Fruit fly (Drosophila melanogaster) whole organism, embryonic: ENCODE data around the gene Cpr64Ad.

Experiments used
- Abd-B ChIP-seq: fragments of 200-800 bp; sonication (Bioruptor generic); optimal IDR thresholded peaks from 2 replicates; lab custom pipeline; 2018; ENCODE audit warnings: missing biosample characterization, mild to moderate bottlenecking, missing genetic modification characterization, moderate library complexity
- CG12155 ChIP-seq: fragments of 200-800 bp; sonication (Bioruptor generic); optimal IDR thresholded peaks from 3 replicates; lab custom pipeline; 2016; ENCODE audit warnings: missing biosample characterization, missing genetic modification characterization
- CG12219 ChIP-seq: fragments of 200-800 bp; sonication (Bioruptor generic); optimal IDR thresholded peaks from 3 replicates; lab custom pipeline; 2018; ENCODE audit warnings: missing biosample characterization, mild to moderate bottlenecking, missing genetic modification characterization
- CG12744 ChIP-seq: fragments of 200-800 bp; sonication (Bioruptor generic); optimal IDR thresholded peaks from 2 replicates; lab custom pipeline; 2016; ENCODE audit warnings: missing biosample characterization, missing genetic modification characterization
- CG12769 ChIP-seq: fragments of 200-800 bp; sonication (Bioruptor generic); optimal IDR thresholded peaks from 2 replicates; lab custom pipeline; 2019; ENCODE audit warnings: missing biosample characterization, mild to moderate bottlenecking, missing genetic modification characterization, moderate library complexity
- CG17568 ChIP-seq: fragments of 200-800 bp; sonication (Bioruptor generic); optimal IDR thresholded peaks from 2 replicates; lab custom pipeline; 2018; ENCODE audit warnings: missing biosample characterization, mild to moderate bottlenecking, missing genetic modification characterization, moderate library complexity
- CG18619 ChIP-seq: fragments of 200-800 bp; sonication (Bioruptor generic); optimal IDR thresholded peaks from 3 replicates; lab custom pipeline; 2017; ENCODE audit warnings: missing biosample characterization, mild to moderate bottlenecking, missing genetic modification characterization
- CG2202 ChIP-seq: fragments of 200-800 bp; sonication (Bioruptor generic); optimal IDR thresholded peaks from 2 replicates; lab custom pipeline; 2018; ENCODE audit warnings: missing biosample characterization, mild to moderate bottlenecking, missing genetic modification characterization
- CG31441 ChIP-seq: fragments of 200-800 bp; sonication (Bioruptor generic); IDR thresholded peaks from 2 replicates; pipeline ENCODE4 v1.3.6; 2022; ENCODE audit warnings: missing biosample characterization, missing genetic modification characterization
- CG34376 ChIP-seq: fragments of 200-800 bp; sonication (Bioruptor generic); optimal IDR thresholded peaks from 2 replicates; lab custom pipeline; 2018; ENCODE audit warnings: missing biosample characterization, mild to moderate bottlenecking, missing genetic modification characterization
- CG34422 ChIP-seq: fragments of 200-800 bp; sonication (Bioruptor generic); IDR thresholded peaks from 3 replicates; pipeline ENCODE4 v1.3.6; 2022; ENCODE audit warnings: missing biosample characterization, missing genetic modification characterization
- CG6272 ChIP-seq: fragments of 200-800 bp; sonication (Bioruptor generic); IDR thresholded peaks from 2 replicates; pipeline ENCODE4 v1.3.6; 2022; ENCODE audit warnings: missing biosample characterization, missing genetic modification characterization
- CG6654 ChIP-seq: fragments of 200-800 bp; sonication (Bioruptor generic); optimal IDR thresholded peaks from 2 replicates; lab custom pipeline; 2017; ENCODE audit warnings: missing biosample characterization, mild to moderate bottlenecking, missing genetic modification characterization
- CG6813 ChIP-seq: fragments of 200-800 bp; sonication (Bioruptor generic); optimal IDR thresholded peaks from 2 replicates; lab custom pipeline; 2017; ENCODE audit warnings: missing biosample characterization, missing genetic modification characterization, mild to moderate bottlenecking, moderate library complexity, missing genetic modification reagents
- CG7963 ChIP-seq: fragments of 200-800 bp; sonication (Bioruptor generic); IDR thresholded peaks from 3 replicates; pipeline ENCODE4 v1.3.6; 2022; ENCODE audit warnings: missing biosample characterization, missing genetic modification characterization; ENCODE audit not compliant: partially characterized antibody
- CG9797 ChIP-seq: fragments of 200-800 bp; sonication (Bioruptor generic); optimal IDR thresholded peaks from 3 replicates; lab custom pipeline; 2018; ENCODE audit warnings: missing biosample characterization, mild to moderate bottlenecking, missing genetic modification characterization
- Doc3 ChIP-seq: fragments of 200-800 bp; sonication (Bioruptor generic); IDR thresholded peaks from 3 replicates; pipeline ENCODE4 v1.3.6; 2022; ENCODE audit warnings: missing biosample characterization, missing genetic modification characterization; ENCODE audit not compliant: partially characterized antibody
- H2.0 ChIP-seq: fragments of 200-800 bp; sonication (Bioruptor generic); IDR thresholded peaks from 2 replicates; pipeline ENCODE4 v1.3.6; 2022; ENCODE audit warnings: missing biosample characterization, missing genetic modification characterization
- Kr ChIP-seq: fragments of 200-800 bp; sonication (Bioruptor generic); optimal IDR thresholded peaks from 2 replicates; lab custom pipeline; 2017; ENCODE audit warnings: missing biosample characterization, mild to moderate bottlenecking, missing genetic modification characterization
- MESR4 ChIP-seq: fragments of 200-800 bp; sonication (Bioruptor generic); optimal IDR thresholded peaks from 2 replicates; lab custom pipeline; 2018; ENCODE audit warnings: missing biosample characterization, mild to moderate bottlenecking, missing genetic modification characterization, moderate library complexity
- Mrtf ChIP-seq: fragments of 200-800 bp; sonication (Bioruptor generic); IDR thresholded peaks from 3 replicates; pipeline ENCODE4 v1.3.6; 2022; ENCODE audit warnings: missing biosample characterization, missing genetic modification characterization
- PHDP ChIP-seq: fragments of 200-800 bp; sonication (Bioruptor generic); optimal IDR thresholded peaks from 3 replicates; lab custom pipeline; 2018; ENCODE audit warnings: missing biosample characterization, mild to moderate bottlenecking, missing genetic modification characterization, moderate library complexity
- Ravus ChIP-seq: fragments of 200-800 bp; sonication (Bioruptor generic); IDR thresholded peaks from 2 replicates; pipeline ENCODE4 v1.3.6; 2022; ENCODE audit warnings: missing biosample characterization, missing genetic modification characterization
- Sin3A ChIP-seq: fragments of >200 bp; optimal IDR thresholded peaks from 2 replicates; lab custom pipeline; 2018
- YL-1 ChIP-seq: fragments of 200-800 bp; sonication (Bioruptor generic); optimal IDR thresholded peaks from 3 replicates; lab custom pipeline; 2017; ENCODE audit warnings: missing biosample characterization, mild to moderate bottlenecking, missing genetic modification characterization
- ap ChIP-seq: fragments of 200-800 bp; sonication (Bioruptor generic); IDR thresholded peaks from 2 replicates; pipeline ENCODE4 v1.3.6; 2022; ENCODE audit warnings: missing biosample characterization, missing genetic modification characterization
- bsh ChIP-seq, 2 experiments: fragments of 200-800 bp; sonication (Bioruptor generic); optimal IDR thresholded peaks; 2 replicates each; lab custom pipeline; 2017 to 2018; ENCODE audit warnings: mild to moderate bottlenecking in 2 of 2, missing biosample characterization in 2 of 2, missing genetic modification characterization in 2 of 2, moderate library complexity in 1 of 2
- cad ChIP-seq: fragments of >200 bp; optimal IDR thresholded peaks from 2 replicates; lab custom pipeline; 2017; ENCODE audit warnings: missing biosample characterization, missing genetic modification characterization
- corto ChIP-seq: fragments of 200-800 bp; sonication (Bioruptor generic); optimal IDR thresholded peaks from 2 replicates; lab custom pipeline; 2016; ENCODE audit warnings: missing biosample characterization, mild to moderate bottlenecking, missing genetic modification characterization, moderate library complexity
- croc ChIP-seq: fragments of 200-800 bp; sonication (Bioruptor generic); conservative IDR thresholded peaks from 3 replicates; pipeline ENCODE4 v1.3.6; 2022; ENCODE audit warnings: missing biosample characterization, missing genetic modification characterization
- crol ChIP-seq: fragments of 200-800 bp; sonication (Bioruptor generic); IDR thresholded peaks from 2 replicates; pipeline ENCODE4 v1.3.6; 2022; ENCODE audit warnings: missing biosample characterization, missing genetic modification characterization
- fd64A ChIP-seq: fragments of 200-800 bp; sonication (Bioruptor generic); optimal IDR thresholded peaks from 3 replicates; lab custom pipeline; 2018; ENCODE audit warnings: missing biosample characterization, mild to moderate bottlenecking, missing genetic modification characterization
- fd96Cb ChIP-seq: fragments of 200-800 bp; sonication (Bioruptor generic); optimal IDR thresholded peaks from 2 replicates; lab custom pipeline; 2018; ENCODE audit warnings: missing biosample characterization, mild to moderate bottlenecking, missing genetic modification characterization, moderate library complexity
- ftz-f1 ChIP-seq: fragments of 200-800 bp; sonication (Bioruptor generic); optimal IDR thresholded peaks from 2 replicates; lab custom pipeline; 2016; ENCODE audit warnings: missing biosample characterization, missing genetic modification characterization
- gcm ChIP-seq: fragments of 200-800 bp; sonication (Bioruptor generic); optimal IDR thresholded peaks from 2 replicates; lab custom pipeline; 2019; ENCODE audit warnings: missing biosample characterization, mild to moderate bottlenecking, missing genetic modification characterization, moderate library complexity
- grn ChIP-seq: fragments of 200-800 bp; sonication (Bioruptor generic); optimal IDR thresholded peaks from 3 replicates; lab custom pipeline; 2017; ENCODE audit warnings: missing biosample characterization, missing genetic modification characterization
- gsb-n ChIP-seq: fragments of 200-800 bp; sonication (Bioruptor generic); optimal IDR thresholded peaks from 3 replicates; lab custom pipeline; 2018; ENCODE audit warnings: missing biosample characterization, mild to moderate bottlenecking, missing genetic modification characterization
- inv ChIP-seq: fragments of 200-800 bp; sonication (Bioruptor generic); IDR thresholded peaks from 2 replicates; pipeline ENCODE4 v1.3.6; 2022; ENCODE audit warnings: missing biosample characterization, missing genetic modification characterization; ENCODE audit not compliant: partially characterized antibody
- mirr ChIP-seq: fragments of 200-800 bp; sonication (Bioruptor generic); optimal IDR thresholded peaks from 3 replicates; lab custom pipeline; 2018; ENCODE audit warnings: missing biosample characterization, mild to moderate bottlenecking, missing genetic modification characterization
- nerfin-1 ChIP-seq: fragments of 200-800 bp; sonication (Bioruptor generic); optimal IDR thresholded peaks from 3 replicates; lab custom pipeline; 2019; ENCODE audit warnings: missing biosample characterization, mild to moderate bottlenecking, missing genetic modification characterization, moderate library complexity
- org-1 ChIP-seq: fragments of 200-800 bp; sonication (Bioruptor generic); optimal IDR thresholded peaks from 2 replicates; lab custom pipeline; 2017; ENCODE audit warnings: missing biosample characterization, missing genetic modification characterization
- pita ChIP-seq: fragments of 200-800 bp; sonication (Bioruptor generic); optimal IDR thresholded peaks from 2 replicates; lab custom pipeline; 2017; ENCODE audit warnings: missing biosample characterization, mild to moderate bottlenecking, missing genetic modification characterization
- prd ChIP-seq, 3 experiments: fragments of >200 bp in 2 of 3; fragments of 200-800 bp in 1 of 3; sonication (Bioruptor generic) in 1 of 3; optimal IDR thresholded peaks in 2 of 3; IDR thresholded peaks in 1 of 3; 2 replicates in 2 of 3; 3 replicates in 1 of 3; pipeline versions ENCODE4 v1.3.6 to Lab custom; 2017 to 2022; ENCODE audit warnings: missing biosample characterization in 1 of 3, missing genetic modification characterization in 1 of 3
- psq ChIP-seq: fragments of 200-800 bp; sonication (Bioruptor generic); optimal IDR thresholded peaks from 2 replicates; lab custom pipeline; 2017; ENCODE audit warnings: missing biosample characterization, missing genetic modification characterization
- pum ChIP-seq: fragments of 200-800 bp; sonication (Bioruptor generic); optimal IDR thresholded peaks from 2 replicates; lab custom pipeline; 2016; ENCODE audit warnings: missing biosample characterization, missing genetic modification characterization
- rib ChIP-seq: fragments of 200-800 bp; sonication (Bioruptor generic); IDR thresholded peaks from 2 replicates; pipeline ENCODE4 v1.3.6; 2022; ENCODE audit warnings: missing biosample characterization, missing genetic modification characterization
- scrt ChIP-seq: fragments of 200-800 bp; sonication (Bioruptor generic); optimal IDR thresholded peaks from 2 replicates; lab custom pipeline; 2018; ENCODE audit warnings: missing biosample characterization, mild to moderate bottlenecking, missing genetic modification characterization, moderate library complexity
- slbo ChIP-seq: fragments of 200-800 bp; sonication (Bioruptor generic); IDR thresholded peaks from 2 replicates; pipeline ENCODE4 v1.3.6; 2022; ENCODE audit warnings: missing biosample characterization, missing genetic modification characterization
- so ChIP-seq: fragments of 200-800 bp; sonication (Bioruptor generic); IDR thresholded peaks from 3 replicates; pipeline ENCODE4 v1.3.6; 2022; ENCODE audit warnings: missing biosample characterization, missing genetic modification characterization
- vvl ChIP-seq: fragments of 200-800 bp; sonication (Bioruptor generic); IDR thresholded peaks from 2 replicates; pipeline ENCODE4 v1.3.6; 2022; ENCODE audit warnings: missing biosample characterization, missing genetic modification characterization

Cpr64Ad gene

DNA sequence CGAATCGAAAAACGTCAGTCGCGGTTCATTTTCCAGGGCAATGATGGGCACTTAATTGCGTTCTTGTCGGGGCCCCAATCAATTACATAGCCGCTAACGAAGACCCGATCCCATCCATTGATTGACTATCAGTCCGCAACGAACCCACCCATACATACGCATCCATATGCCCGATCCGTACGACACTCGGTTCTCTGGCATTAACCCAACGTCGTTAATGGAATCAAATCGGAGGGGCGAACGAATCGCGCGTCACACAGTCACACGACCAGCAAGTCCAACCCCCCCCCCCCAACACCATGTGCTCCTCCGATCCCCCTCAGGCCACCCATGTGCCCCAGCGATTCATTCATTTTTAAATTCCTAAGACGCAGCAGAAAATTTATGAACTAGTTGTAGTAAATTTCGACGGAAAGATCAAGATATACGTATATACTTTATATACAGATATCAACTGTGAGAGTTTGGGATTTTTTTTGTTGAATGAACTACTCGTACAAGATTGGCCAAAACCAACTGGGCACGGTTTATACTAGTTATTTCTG, 6.1 kb downstream of the Cpr64Ad start (continued):
- no peak for TF ChIP-seq Mrtf (GFP tag; lab: Robert Waterston, UW)
- TF ChIP-seq CG17568 (GFP tag; lab: Kevin White, UChicago) = no peak
- TF ChIP-seq slbo (GFP tag; lab: Robert Waterston, UW) = no peak
- TF ChIP-seq gcm = no peak
- no peak for TF ChIP-seq CG9797 (GFP tag; lab: Kevin White, UChicago)
- TF ChIP-seq grn (GFP tag; lab: Kevin White, UChicago) = peak; percentile 84
- peak; percentile 43 for TF ChIP-seq CG12219
- TF ChIP-seq MESR4 = no peak
- no peak for TF ChIP-seq Sin3A (lab: Kevin White, UChicago)
- TF ChIP-seq pita (GFP tag; lab: Kevin White, UChicago) = no peak
- TF ChIP-seq PHDP (tag; lab: Kevin White, UChicago) = peak; percentile 29
- no peak for TF ChIP-seq CG2202 (tag; lab: Kevin White, UChicago)
- no peak for TF ChIP-seq scrt (GFP tag; lab: Kevin White, UChicago)
- TF ChIP-seq CG6272 (GFP tag; lab: Robert Waterston, UW) = no peak
- no peak for TF ChIP-seq corto (GFP tag; lab: Kevin White, UChicago)
- no peak for TF ChIP-seq bsh (GFP tag; optimal IDR thresholded peaks at IDR 0.05; lab: Kevin White, UChicago)
- no peak for TF ChIP-seq CG31441
- no peak for TF ChIP-seq H2.0 (GFP tag; lab: Robert Waterston, UW)
- no peak for TF ChIP-seq croc (GFP tag; lab: Robert Waterston, UW)
- TF ChIP-seq fd64A (GFP tag; lab: Kevin White, UChicago) = no peak
- 0 out of 3 replicates have a peak, but pooled peaks have one; percentile 41 for TF ChIP-seq so (GFP tag; lab: Robert Waterston, UW)
- no peak for TF ChIP-seq CG7963
- TF ChIP-seq CG12744 (GFP tag; lab: Kevin White, UChicago) = no peak
- TF ChIP-seq gsb-n (tag; lab: Kevin White, UChicago) = peak; percentile 52
- no peak for TF ChIP-seq fd96Cb (tag; lab: Kevin White, UChicago)
- peak; percentile 89 for TF ChIP-seq mirr (GFP tag; lab: Kevin White, UChicago)
- no peak for TF ChIP-seq prd (optimal IDR thresholded peaks at IDR 0.05; lab: Kevin White, UChicago)
- no peak for TF ChIP-seq prd (GFP tag; IDR thresholded peaks at IDR 0.05; lab: Robert Waterston, UW)
- TF ChIP-seq Doc3 = no peak
- TF ChIP-seq inv (GFP tag; lab: Robert Waterston, UW) = no peak
- TF ChIP-seq ap = no peak
- no peak for TF ChIP-seq psq (GFP tag; lab: Kevin White, UChicago)
- TF ChIP-seq Kr = no peak
- TF ChIP-seq CG6813 = peak; percentile 9
- no peak for TF ChIP-seq nerfin-1 (tag; lab: Kevin White, UChicago)
- TF ChIP-seq Ravus (GFP tag; lab: Robert Waterston, UW) = no peak
- no peak for TF ChIP-seq CG6654 (GFP tag; lab: Kevin White, UChicago)
- TF ChIP-seq org-1 (GFP tag; lab: Kevin White, UChicago) = no peak
- TF ChIP-seq CG34376 = peak; percentile 78
- peak; percentile 99 for TF ChIP-seq crol (GFP tag; lab: Robert Waterston, UW)
- no peak for TF ChIP-seq ftz-f1 (GFP tag; lab: Kevin White, UChicago)
- no peak for TF ChIP-seq pum (GFP tag; lab: Kevin White, UChicago)
- TF ChIP-seq CG12769 (tag; lab: Kevin White, UChicago) = peak; percentile 95
- no peak for TF ChIP-seq Abd-B (GFP tag; lab: Kevin White, UChicago)
- no peak for TF ChIP-seq CG18619 (GFP tag; lab: Kevin White, UChicago)
- no peak for TF ChIP-seq cad (GFP tag; lab: Kevin White, UChicago)
- peak; percentile 49; the same call in 1 of the 2 replicates for TF ChIP-seq rib (GFP tag; lab: Robert Waterston, UW)
- no peak for TF ChIP-seq CG12155 (GFP tag; lab: Kevin White, UChicago)
- no peak for TF ChIP-seq YL-1 (GFP tag; lab: Kevin White, UChicago)
- no peak for TF ChIP-seq CG34422 (GFP tag; lab: Robert Waterston, UW)
- peak; percentile 42; the same call in 1 of the 2 replicates for TF ChIP-seq vvl
